Worm (Caenorhabditis elegans) whole organism, young adult: ENCODE measurements around the gene hut-1.

Source experiments
- Y95B8A.8 ChIP-seq: fragments of 200-800 bp; sonication (Bioruptor generic); IDR thresholded peaks from 2 replicates; pipeline ENCODE4 v1.3.6; 2022; ENCODE audit warnings: missing genetic modification reagents, missing genetic modification characterization, missing compliant biosample characterization

Gene hut-1

DNA sequence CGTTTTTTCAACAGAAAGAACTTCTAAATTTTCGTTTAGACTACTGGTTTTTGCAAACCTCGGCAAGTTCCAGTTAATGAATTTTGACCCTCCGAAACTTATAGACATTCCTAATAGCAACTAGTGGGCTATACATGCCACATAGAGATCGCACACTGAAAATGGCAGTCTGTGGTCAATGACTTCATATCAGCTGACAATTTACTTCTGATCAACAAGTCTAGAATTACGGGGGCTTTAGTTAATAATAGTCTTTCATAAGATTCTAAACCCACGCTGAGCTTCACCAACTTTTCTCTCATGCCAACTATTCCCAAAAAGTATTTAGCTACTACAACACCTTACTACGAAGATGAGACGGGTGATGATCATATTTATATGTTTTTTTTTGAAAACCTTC, 46.0 kb downstream of the hut-1 start, which contains the start of gene srw-9:
TSS of gene srw-9 (plus strand) at position 301 of the 400 bp plus-strand sequence.
- no peak for TF ChIP-seq Y95B8A.8 (GFP tag; lab: Robert Waterston, UW)
